Worm (Caenorhabditis elegans) whole organism, L1 larva: Measurements from ENCODE around the gene glb-20.

Experiments used
- C04F5.9 ChIP-seq: sonication (generic microtip); optimal IDR thresholded peaks from 2 replicates; lab custom pipeline; 2016; ENCODE audit warnings: missing genetic modification characterization, missing compliant biosample characterization
- C16A3.4 ChIP-seq: fragments of 150-350 bp; optimal IDR thresholded peaks from 2 replicates; lab custom pipeline; 2014; ENCODE audit warnings: missing biosample characterization, missing genetic modification characterization
- C34B4.2 ChIP-seq: sonication (generic microtip); optimal IDR thresholded peaks from 2 replicates; lab custom pipeline; 2017; ENCODE audit warnings: mild to moderate bottlenecking, missing genetic modification characterization, missing compliant biosample characterization
- F16B12.6 ChIP-seq: fragments of 150-350 bp; optimal IDR thresholded peaks from 2 replicates; lab custom pipeline; 2014; ENCODE audit warnings: missing biosample characterization, missing genetic modification characterization
- Y116A8C.19 ChIP-seq: sonication (generic microtip); optimal IDR thresholded peaks from 2 replicates; lab custom pipeline; 2016; ENCODE audit warnings: missing compliant biosample characterization, missing genetic modification characterization, borderline replicate concordance
- aly-2 ChIP-seq: fragments of 150-350 bp; optimal IDR thresholded peaks from 2 replicates; lab custom pipeline; 2014; ENCODE audit warnings: missing biosample characterization, missing genetic modification characterization
- blmp-1 ChIP-seq: fragments of 150-350 bp; optimal IDR thresholded peaks from 2 replicates; lab custom pipeline; 2014; ENCODE audit warnings: missing biosample characterization, missing genetic modification characterization
- ceh-8 ChIP-seq: fragments of 200-800 bp; sonication (Bioruptor generic); optimal IDR thresholded peaks from 2 replicates; lab custom pipeline; 2018; ENCODE audit warnings: mild to moderate bottlenecking, missing genetic modification characterization, moderate library complexity, missing compliant biosample characterization
- ceh-82 ChIP-seq, 3 experiments: fragments of 150-350 bp in 1 of 3; sonication (generic microtip) in 2 of 3; optimal IDR thresholded peaks; 2 replicates each; lab custom pipeline; 2014 to 2017; ENCODE audit warnings: missing biosample characterization in 3 of 3, missing genetic modification characterization in 3 of 3
- ceh-88 ChIP-seq: fragments of 200-800 bp; sonication (Bioruptor generic); IDR thresholded peaks from 2 replicates; pipeline ENCODE4 v1.3.6; 2022; ENCODE audit warnings: missing genetic modification characterization, missing compliant biosample characterization
- ces-1 ChIP-seq: fragments of 150-350 bp; optimal IDR thresholded peaks from 2 replicates; lab custom pipeline; 2014; ENCODE audit warnings: missing biosample characterization, missing genetic modification reagents, missing genetic modification characterization
- dsc-1 ChIP-seq: sonication (generic microtip); optimal IDR thresholded peaks from 2 replicates; lab custom pipeline; 2016; ENCODE audit warnings: mild to moderate bottlenecking, missing genetic modification characterization, missing compliant biosample characterization
- efl-1 ChIP-seq, 4 experiments: fragments of 150-350 bp; optimal IDR thresholded peaks in 3 of 4; peaks in 1 of 4; 1 replicate in 1 of 4; 2 replicates in 3 of 4; lab custom pipeline; 2014; ENCODE audit warnings: missing biosample characterization in 2 of 4, missing genetic modification characterization in 2 of 4, missing genetic modification reagents in 2 of 4
- egl-13 ChIP-seq: sonication (generic microtip); optimal IDR thresholded peaks from 2 replicates; lab custom pipeline; 2016; ENCODE audit warnings: missing genotype, missing genetic modification reagents, missing genetic modification characterization, missing compliant biosample characterization
- egl-27 ChIP-seq, 2 experiments: fragments of 150-350 bp in 1 of 2; sonication (generic microtip); optimal IDR thresholded peaks; 3 replicates each; lab custom pipeline; 2017 to 2018; ENCODE audit warnings: missing biosample characterization in 2 of 2, missing genetic modification characterization in 2 of 2, missing genetic modification reagents in 2 of 2
- elt-3 ChIP-seq, 6 experiments: fragments of 150-350 bp in 1 of 6; sonication (generic microtip); optimal IDR thresholded peaks; 2 replicates each; lab custom pipeline; 2017 to 2018; ENCODE audit warnings: missing biosample characterization in 6 of 6, missing genetic modification characterization in 6 of 6, inconsistent platforms in 1 of 6
- ets-5 ChIP-seq: fragments of 200-800 bp; sonication (Bioruptor generic); IDR thresholded peaks from 2 replicates; pipeline ENCODE4 v1.3.6; 2022; ENCODE audit warnings: missing genetic modification characterization, missing compliant biosample characterization
- fkh-10 ChIP-seq: sonication (generic microtip); optimal IDR thresholded peaks from 2 replicates; lab custom pipeline; 2017; ENCODE audit warnings: missing biosample characterization, missing genetic modification reagents, missing genetic modification characterization
- fkh-4 ChIP-seq: sonication (generic microtip); optimal IDR thresholded peaks from 2 replicates; lab custom pipeline; 2016; ENCODE audit warnings: missing compliant biosample characterization, missing genetic modification characterization, borderline replicate concordance
- fos-1 ChIP-seq: fragments of 150-350 bp; optimal IDR thresholded peaks from 2 replicates; lab custom pipeline; 2014; ENCODE audit warnings: missing biosample characterization, missing genetic modification characterization
- hlh-4 ChIP-seq: sonication (generic microtip); optimal IDR thresholded peaks from 2 replicates; lab custom pipeline; 2016; ENCODE audit warnings: mild to moderate bottlenecking, missing genetic modification characterization, missing compliant biosample characterization
- hpl-2 ChIP-seq: fragments of 150-350 bp; optimal IDR thresholded peaks from 2 replicates; lab custom pipeline; 2014; ENCODE audit warnings: missing biosample characterization, missing genetic modification reagents, missing genetic modification characterization
- jun-1 ChIP-seq: fragments of 150-350 bp; optimal IDR thresholded peaks from 2 replicates; lab custom pipeline; 2014; ENCODE audit warnings: missing biosample characterization, missing genetic modification reagents, missing genetic modification characterization
- lin-13 ChIP-seq: fragments of 150-350 bp; optimal IDR thresholded peaks from 2 replicates; lab custom pipeline; 2014; ENCODE audit warnings: missing biosample characterization, missing genetic modification reagents, missing genetic modification characterization
- lin-15B ChIP-seq: fragments of 150-350 bp; sonication (generic microtip); optimal IDR thresholded peaks from 3 replicates; lab custom pipeline; 2014; ENCODE audit warnings: missing biosample characterization, missing genetic modification characterization
- lin-35 ChIP-seq, 2 experiments: fragments of 150-350 bp; optimal IDR thresholded peaks; 2 replicates each; lab custom pipeline; 2014; ENCODE audit warnings: missing biosample characterization in 2 of 2, missing genetic modification characterization in 2 of 2, missing genetic modification reagents in 2 of 2
- lir-3 ChIP-seq: sonication (generic microtip); optimal IDR thresholded peaks from 2 replicates; lab custom pipeline; 2016; ENCODE audit warnings: mild to moderate bottlenecking, missing genetic modification characterization, moderate library complexity, missing compliant biosample characterization; ENCODE audit not compliant: poor library complexity
- lsy-2 ChIP-seq, 2 experiments: fragments of 150-350 bp; optimal IDR thresholded peaks; 2 replicates each; lab custom pipeline; 2014; ENCODE audit warnings: missing biosample characterization in 2 of 2, missing genetic modification characterization in 2 of 2
- mab-9 ChIP-seq: fragments of 200-800 bp; sonication (Bioruptor generic); IDR thresholded peaks from 2 replicates; pipeline ENCODE4 v1.3.6; 2022; ENCODE audit warnings: missing genetic modification reagents, missing genetic modification characterization, missing compliant biosample characterization
- mdl-1 ChIP-seq, 2 experiments: fragments of 150-350 bp; optimal IDR thresholded peaks; 2 replicates each; lab custom pipeline; 2014 to 2017; ENCODE audit warnings: missing biosample characterization in 2 of 2, missing genetic modification characterization in 2 of 2, inconsistent platforms in 1 of 2
- nhr-12 ChIP-seq: sonication (generic microtip); optimal IDR thresholded peaks from 2 replicates; lab custom pipeline; 2017; ENCODE audit warnings: missing biosample characterization, missing genetic modification characterization
- nhr-19 ChIP-seq: fragments of 200-800 bp; sonication (Bioruptor generic); conservative IDR thresholded peaks from 2 replicates; pipeline ENCODE4 v1.3.6; 2022; ENCODE audit warnings: missing genetic modification characterization, missing compliant biosample characterization
- nhr-20 ChIP-seq: sonication (generic microtip); optimal IDR thresholded peaks from 2 replicates; lab custom pipeline; 2016; ENCODE audit warnings: mild to moderate bottlenecking, missing genetic modification characterization, missing compliant biosample characterization
- nhr-47 ChIP-seq: sonication (generic microtip); optimal IDR thresholded peaks from 2 replicates; lab custom pipeline; 2016; ENCODE audit warnings: mild to moderate bottlenecking, missing genetic modification characterization, moderate library complexity, missing compliant biosample characterization
- nhr-71 ChIP-seq: sonication (generic microtip); optimal IDR thresholded peaks from 2 replicates; lab custom pipeline; 2016; ENCODE audit warnings: mild to moderate bottlenecking, missing genetic modification characterization, moderate library complexity, missing compliant biosample characterization
- nhr-76 ChIP-seq: sonication (generic microtip); optimal IDR thresholded peaks from 2 replicates; lab custom pipeline; 2017; ENCODE audit warnings: missing biosample characterization, missing genetic modification characterization
- nhr-77 ChIP-seq: fragments of 150-350 bp; optimal IDR thresholded peaks from 2 replicates; lab custom pipeline; 2014; ENCODE audit warnings: missing biosample characterization, missing genetic modification characterization
- nhr-85 ChIP-seq: sonication (generic microtip); peaks from one replicate; lab custom pipeline; 2016; ENCODE audit warnings: missing genetic modification characterization, inconsistent platforms, missing compliant biosample characterization
- pax-3 ChIP-seq: fragments of 200-800 bp; sonication (Bioruptor generic); optimal IDR thresholded peaks from 2 replicates; lab custom pipeline; 2018; ENCODE audit warnings: mild to moderate bottlenecking, missing genetic modification characterization, moderate library complexity, missing compliant biosample characterization
- pqm-1 ChIP-seq: sonication (generic microtip); optimal IDR thresholded peaks from 3 replicates; lab custom pipeline; 2017; ENCODE audit warnings: missing biosample characterization, missing genetic modification characterization
- rnt-1 ChIP-seq: sonication (generic microtip); optimal IDR thresholded peaks from 2 replicates; lab custom pipeline; 2016; ENCODE audit warnings: mild to moderate bottlenecking, missing genetic modification characterization, moderate library complexity, missing compliant biosample characterization
- skn-1 ChIP-seq: fragments of 150-350 bp; optimal IDR thresholded peaks from 2 replicates; lab custom pipeline; 2014; ENCODE audit warnings: missing biosample characterization, missing genetic modification characterization
- snpc-4 ChIP-seq: fragments of 150-350 bp; optimal IDR thresholded peaks from 2 replicates; lab custom pipeline; 2014; ENCODE audit warnings: missing biosample characterization, missing genetic modification characterization
- sptf-1 ChIP-seq: fragments of 150-350 bp; optimal IDR thresholded peaks from 2 replicates; lab custom pipeline; 2014; ENCODE audit warnings: missing biosample characterization, missing genetic modification characterization
- tbx-2 ChIP-seq: sonication (generic microtip); optimal IDR thresholded peaks from 2 replicates; lab custom pipeline; 2016; ENCODE audit warnings: missing genetic modification characterization, missing compliant biosample characterization
- unc-30 ChIP-seq: sonication (generic microtip); optimal IDR thresholded peaks from 2 replicates; lab custom pipeline; 2017; ENCODE audit warnings: missing biosample characterization, missing genetic modification characterization
- unc-62 ChIP-seq: fragments of 150-350 bp; optimal IDR thresholded peaks from 2 replicates; lab custom pipeline; 2014; ENCODE audit warnings: missing biosample characterization, missing genetic modification reagents, missing genetic modification characterization
- unc-98 ChIP-seq: fragments of 200-800 bp; sonication (Bioruptor generic); IDR thresholded peaks from 2 replicates; pipeline ENCODE4 v1.3.6; 2022; ENCODE audit warnings: missing genetic modification characterization, missing compliant biosample characterization
- vab-15 ChIP-seq: sonication (generic microtip); optimal IDR thresholded peaks from 2 replicates; lab custom pipeline; 2017; ENCODE audit warnings: missing genotype, mild to moderate bottlenecking, missing genetic modification characterization, missing compliant biosample characterization
- ztf-11 ChIP-seq, 2 experiments: sonication (generic microtip); optimal IDR thresholded peaks; 2 replicates each; lab custom pipeline; 2016 to 2017; ENCODE audit warnings: missing genetic modification characterization in 2 of 2, missing biosample characterization in 1 of 2, missing compliant biosample characterization in 1 of 2

glb-20 gene

ce11 chrX:13550890-13551289 is 5.1 kb downstream of the glb-20 start, which contains the start of gene odr-1:
odr-1 (minus strand) TSS chrX:13550990.
- TF ChIP-seq tbx-2 (tag; lab: Kevin White, UChicago) (no peak), nhr-71 (tag; lab: Kevin White, UChicago) (no peak), lin-15B (tag; lab: Kevin White, UChicago) (no peak), skn-1 (no peak), blmp-1 (tag; lab: Kevin White, UChicago) (no peak), snpc-4 (tag; lab: Kevin White, UChicago) (no peak), efl-1 (optimal IDR thresholded peaks at IDR 0.05; lab: Kevin White, UChicago) (no peak), efl-1 (GFP tag; optimal IDR thresholded peaks at IDR 0.05 in 1 of 2; lab: Kevin White, UChicago) (peak in 1 of 2 experiments; percentile 56)

ce11 chrX:13544544-13545021 is 11.4 kb downstream of the glb-20 start:
- TF ChIP-seq ceh-8 (GFP tag; lab: Kevin White, UChicago), result no peak
- no peak for TF ChIP-seq rnt-1 (tag; lab: Kevin White, UChicago)
- TF ChIP-seq nhr-85, result peak; percentile 51
- no peak for TF ChIP-seq hlh-4
- TF ChIP-seq C04F5.9, result no peak
- TF ChIP-seq blmp-1 (tag; lab: Kevin White, UChicago), result peak; percentile 26
- TF ChIP-seq aly-2, result no peak
- no peak for TF ChIP-seq ces-1 (GFP tag; lab: Kevin White, UChicago)
- TF ChIP-seq skn-1, result no peak
- no peak for TF ChIP-seq nhr-19
- no peak for TF ChIP-seq dsc-1 (tag; lab: Kevin White, UChicago)
- no peak for TF ChIP-seq F16B12.6
- TF ChIP-seq snpc-4 (tag; lab: Kevin White, UChicago), result no peak
- TF ChIP-seq C34B4.2 (tag; lab: Kevin White, UChicago), result no peak
- peak; percentile 42 for TF ChIP-seq nhr-47 (tag; lab: Kevin White, UChicago)
- no peak for TF ChIP-seq ztf-11 (tag; optimal IDR thresholded peaks at IDR 0.05; lab: Kevin White, UChicago)
- no peak for TF ChIP-seq fkh-4 (tag; lab: Kevin White, UChicago)
- no peak for TF ChIP-seq nhr-77
- TF ChIP-seq unc-98, result no peak
- no peak for TF ChIP-seq pqm-1 (tag; lab: Kevin White, UChicago)
- no peak for TF ChIP-seq hpl-2 (GFP tag; lab: Kevin White, UChicago)
- TF ChIP-seq mdl-1 (tag; optimal IDR thresholded peaks at IDR 0.05; lab: Kevin White, UChicago), result no peak
- TF ChIP-seq egl-13 (tag; lab: Kevin White, UChicago), result peak; percentile 32
- no peak for TF ChIP-seq vab-15
- no peak for TF ChIP-seq Y116A8C.19
- no peak for TF ChIP-seq lin-13 (GFP tag; lab: Kevin White, UChicago)
- TF ChIP-seq fos-1, result no peak
- no peak for TF ChIP-seq lir-3
- TF ChIP-seq ets-5, result no peak
- no peak for TF ChIP-seq lin-15B (tag; lab: Kevin White, UChicago)
- no peak for TF ChIP-seq pax-3
- TF ChIP-seq unc-62 (GFP tag; lab: Kevin White, UChicago), result no peak
- no peak for TF ChIP-seq unc-30 (tag; lab: Kevin White, UChicago)
- no peak for TF ChIP-seq egl-27 (tag; optimal IDR thresholded peaks at IDR 0.05; lab: Kevin White, UChicago)
- no peak for TF ChIP-seq fkh-10
- no peak for TF ChIP-seq lin-35 (GFP tag; optimal IDR thresholded peaks at IDR 0.05; lab: Kevin White, UChicago)
- no peak for TF ChIP-seq jun-1 (tag; lab: Kevin White, UChicago)
- peak; percentile 23 for TF ChIP-seq nhr-20 (tag; lab: Kevin White, UChicago)
- TF ChIP-seq elt-3 (tag; optimal IDR thresholded peaks at IDR 0.05; lab: Kevin White, UChicago), result peak in 1 of 6 experiments; percentile 60
- peak; percentile 33 for TF ChIP-seq C16A3.4 (tag; lab: Kevin White, UChicago)
- peak in 1 of 2 experiments; percentile 50 for TF ChIP-seq lsy-2 (tag; optimal IDR thresholded peaks at IDR 0.05; lab: Kevin White, UChicago)
- no peak for TF ChIP-seq sptf-1 (tag; lab: Kevin White, UChicago)
- TF ChIP-seq nhr-12 (tag; lab: Kevin White, UChicago), result no peak
- TF ChIP-seq mab-9 (GFP tag; lab: Robert Waterston, UW), result no peak
- TF ChIP-seq ceh-88, result no peak
- no peak for TF ChIP-seq ceh-82 (tag; optimal IDR thresholded peaks at IDR 0.05; lab: Kevin White, UChicago)
- TF ChIP-seq nhr-76 (tag; lab: Kevin White, UChicago), result no peak
